Fruit fly (Drosophila melanogaster): ENCODE measurements around the gene nis.

The nis gene

DNA sequence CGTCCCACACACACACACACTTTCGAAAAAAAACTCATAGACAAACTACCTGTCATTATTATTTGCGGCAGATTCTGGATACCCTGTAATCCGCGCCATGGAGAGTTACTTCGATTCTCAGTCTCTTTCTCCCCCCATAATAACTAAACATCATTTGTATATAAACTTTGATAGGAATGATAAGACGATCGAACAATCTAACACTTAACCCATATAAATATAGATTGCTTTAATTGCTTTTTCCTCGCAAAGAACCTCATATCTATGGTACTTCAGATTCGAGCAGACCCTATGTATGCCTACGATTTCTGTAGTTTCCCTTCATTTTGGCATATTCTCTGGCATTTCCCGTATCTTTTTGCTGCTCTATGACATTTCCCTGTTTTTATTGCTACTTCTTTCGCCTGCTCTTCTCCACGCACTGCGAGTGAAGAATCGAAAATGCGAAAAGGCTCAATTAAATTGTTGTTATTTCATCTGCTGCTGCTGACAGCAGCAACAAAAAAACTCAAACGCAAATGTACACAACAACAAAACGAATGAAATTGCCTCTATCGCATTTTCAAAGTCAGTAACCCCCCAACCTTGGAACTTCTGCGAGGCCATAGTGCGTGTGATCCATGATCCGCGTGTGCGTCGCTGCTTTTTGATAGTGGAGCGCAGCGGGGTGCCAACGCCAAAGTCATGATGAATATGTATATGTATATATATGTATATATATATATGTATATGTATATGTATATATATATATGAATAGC is 47.3 kb upstream of the nis start (continued):
- TF ChIP-seq CG12219 (GFP tag; optimal IDR thresholded peaks at IDR 0.05) (peak; percentile 41), Oli (tag; optimal IDR thresholded peaks at IDR 0.05) (peak; percentile 38), sqz (GFP tag; optimal IDR thresholded peaks at IDR 0.05) (no peak), disco-r (GFP tag; optimal IDR thresholded peaks at IDR 0.05) (peak; percentile 43), CG18476 (GFP tag; optimal IDR thresholded peaks at IDR 0.05) (peak; percentile 34), CG42726 (GFP tag; IDR thresholded peaks at IDR 0.05; ENCODE audit: partially characterized antibody) (no peak), CG3407 (GFP tag; optimal IDR thresholded peaks at IDR 0.05) (no peak), al (GFP tag; IDR thresholded peaks at IDR 0.05) (peak; percentile 89), CG17568 (GFP tag; optimal IDR thresholded peaks at IDR 0.05) (peak; percentile 6), MTF-1 (GFP tag; optimal IDR thresholded peaks at IDR 0.05; ENCODE audit: borderline replicate concordance) (no peak), Sry-δ (GFP tag; optimal IDR thresholded peaks at IDR 0.05) (peak; percentile 28), schlank (tag; optimal IDR thresholded peaks at IDR 0.05) (peak; percentile 88), E2f1 (GFP tag; IDR thresholded peaks at IDR 0.05) (peak; percentile 74), sd (tag; optimal IDR thresholded peaks at IDR 0.05) (peak; percentile 69), Camta (GFP tag; optimal IDR thresholded peaks at IDR 0.05) (peak; percentile 67), CG32772 (GFP tag; IDR thresholded peaks at IDR 0.05) (peak; percentile 46; the same call in 1 of the 2 replicates), tna (GFP tag; IDR thresholded peaks at IDR 0.05; ENCODE audit: partially characterized antibody) (no peak), CG7271 (tag; optimal IDR thresholded peaks at IDR 0.05) (no peak), Hr39 (optimal IDR thresholded peaks at IDR 0.05) (no peak), chif (GFP tag; optimal IDR thresholded peaks at IDR 0.05) (peak in 1 of 2 experiments; percentile 65), vfl (GFP tag; optimal IDR thresholded peaks at IDR 0.05) (peak; percentile 55), shn (GFP tag; optimal IDR thresholded peaks at IDR 0.05) (peak; percentile 73), jumu (GFP tag; optimal IDR thresholded peaks at IDR 0.05) (peak; percentile 67), stwl (tag; optimal IDR thresholded peaks at IDR 0.05) (no peak), CG2889 (GFP tag; IDR thresholded peaks at IDR 0.05) (peak; percentile 65; the same call in 1 of the 3 replicates), B-H2 (GFP tag; optimal IDR thresholded peaks at IDR 0.05) (peak; percentile 25), CG6791 (GFP tag; IDR thresholded peaks at IDR 0.05; ENCODE audit: partially characterized antibody) (no peak), CG17829 (tag; optimal IDR thresholded peaks at IDR 0.05) (peak; percentile 30), Opbp (GFP tag; IDR thresholded peaks at IDR 0.05; ENCODE audit: partially characterized antibody) (no peak), ara (GFP tag; IDR thresholded peaks at IDR 0.05) (no peak), pita (GFP tag; optimal IDR thresholded peaks at IDR 0.05) (no peak), Meics (GFP tag; optimal IDR thresholded peaks at IDR 0.05) (peak; percentile 86), CG10543 (GFP tag; optimal IDR thresholded peaks at IDR 0.05) (peak; percentile 62), Dll (GFP tag; IDR thresholded peaks at IDR 0.05; ENCODE audit: partially characterized antibody) (no peak), TFAM (GFP tag; optimal IDR thresholded peaks at IDR 0.05) (no peak), CG10654 (GFP tag; optimal IDR thresholded peaks at IDR 0.05) (peak; percentile 18), Ssrp (tag; optimal IDR thresholded peaks at IDR 0.05) (no peak), E2f2 (GFP tag; IDR thresholded peaks at IDR 0.05) (peak; percentile 25; the same call in 1 of the 2 replicates), pan (optimal IDR thresholded peaks at IDR 0.05) (no peak), pan (GFP tag; optimal IDR thresholded peaks at IDR 0.05 in 1 of 2, IDR thresholded peaks at IDR 0.05 in 1 of 2) (peak in 1 of 2 experiments; percentile 74), Rx (GFP tag; IDR thresholded peaks at IDR 0.05) (no peak), pzg (GFP tag; optimal IDR thresholded peaks at IDR 0.05) (peak; percentile 8), ATbp (GFP tag; optimal IDR thresholded peaks at IDR 0.05) (no peak), zen2 (GFP tag; IDR thresholded peaks at IDR 0.05; ENCODE audit: partially characterized antibody) (no peak), wor (GFP tag; IDR thresholded peaks at IDR 0.05) (no peak; the same call in 1 of the 2 replicates), Xbp1 (GFP tag; optimal IDR thresholded peaks at IDR 0.05) (peak; percentile 67), fu2 (GFP tag; optimal IDR thresholded peaks at IDR 0.05) (peak; percentile 86), zf30C (GFP tag; optimal IDR thresholded peaks at IDR 0.05) (no peak), Aef1 (GFP tag; IDR thresholded peaks at IDR 0.05) (peak; percentile 55; the same call in 2 of the 3 replicates)
